Fruit fly (Drosophila melanogaster): Measurements from ENCODE around the gene hang.

The hang gene

dm6 chrX:16427786-16428400 is 5.3 kb downstream of the hang start:
- TF ChIP-seq Myc (optimal IDR thresholded peaks at IDR 0.05): peak; percentile 88
- no peak for TF ChIP-seq br (GFP tag; optimal IDR thresholded peaks at IDR 0.05)
- TF ChIP-seq brk (GFP tag; optimal IDR thresholded peaks at IDR 0.05): no peak
- no peak for TF ChIP-seq sage (GFP tag; optimal IDR thresholded peaks at IDR 0.05)
- peak; percentile 68 for TF ChIP-seq woc (GFP tag; optimal IDR thresholded peaks at IDR 0.05)
- no peak for TF ChIP-seq Abd-B (GFP tag; optimal IDR thresholded peaks at IDR 0.05)
- no peak for TF ChIP-seq Vsx2 (GFP tag; optimal IDR thresholded peaks at IDR 0.05; ENCODE audit: partially characterized antibody)
- TF ChIP-seq psq (GFP tag; optimal IDR thresholded peaks at IDR 0.05): peak; percentile 70
- no peak for TF ChIP-seq sv (GFP tag; optimal IDR thresholded peaks at IDR 0.05)
- TF ChIP-seq tai (GFP tag; optimal IDR thresholded peaks at IDR 0.05): no peak
- TF ChIP-seq Hr78 (GFP tag; optimal IDR thresholded peaks at IDR 0.05): no peak
- TF ChIP-seq HLH106 (tag; optimal IDR thresholded peaks at IDR 0.05): no peak
- no peak for TF ChIP-seq Dfd (GFP tag; optimal IDR thresholded peaks at IDR 0.05)

DNA sequence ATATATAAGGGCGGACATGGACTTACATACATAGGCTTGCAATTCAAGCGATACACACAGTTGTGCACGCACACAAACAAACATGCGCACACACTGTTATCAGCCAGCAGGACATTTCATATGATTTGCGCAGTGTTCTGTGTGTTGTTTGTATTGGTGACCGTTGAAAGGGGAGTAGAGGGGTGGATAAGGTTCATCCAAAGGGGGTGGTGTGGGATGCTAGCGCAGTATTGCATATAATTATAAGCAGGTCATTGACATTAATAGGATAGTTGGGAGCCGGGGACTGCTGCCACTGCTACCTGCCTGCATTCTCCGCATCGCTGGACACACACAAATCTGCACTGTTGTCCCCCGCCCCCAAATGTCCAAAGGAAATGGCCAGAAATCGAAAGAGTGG is 5.8 kb downstream of the hang start:
- TF ChIP-seq Rel (GFP tag; optimal IDR thresholded peaks at IDR 0.05) (no peak), Rel (tag; optimal IDR thresholded peaks at IDR 0.05) (no peak), dmrt93B (GFP tag; optimal IDR thresholded peaks at IDR 0.05) (no peak), rgr (GFP tag; optimal IDR thresholded peaks at IDR 0.05) (no peak), h (GFP tag; optimal IDR thresholded peaks at IDR 0.05) (no peak), N (GFP tag; optimal IDR thresholded peaks at IDR 0.05) (no peak), HLH106 (tag; optimal IDR thresholded peaks at IDR 0.05) (no peak), CG32264 (GFP tag; optimal IDR thresholded peaks at IDR 0.05) (no peak)

- TF ChIP-seq HLH106 (tag; optimal IDR thresholded peaks at IDR 0.05) (peak; percentile 40), foxo (GFP tag; optimal IDR thresholded peaks at IDR 0.05) (peak in 1 of 2 experiments; percentile 15), Sp1 (GFP tag; optimal IDR thresholded peaks at IDR 0.05) (peak; percentile 55), OdsH (GFP tag; optimal IDR thresholded peaks at IDR 0.05) (peak; percentile 9), rgr (GFP tag; optimal IDR thresholded peaks at IDR 0.05) (peak; percentile 23), GATAd (GFP tag; optimal IDR thresholded peaks at IDR 0.05) (no peak), br (GFP tag; optimal IDR thresholded peaks at IDR 0.05) (peak; percentile 46), jim (GFP tag; optimal IDR thresholded peaks at IDR 0.05) (no peak), Rel (GFP tag; optimal IDR thresholded peaks at IDR 0.05) (no peak), Rel (tag; optimal IDR thresholded peaks at IDR 0.05) (peak; percentile 80), psq (GFP tag; optimal IDR thresholded peaks at IDR 0.05) (peak; percentile 40), dsf (GFP tag; optimal IDR thresholded peaks at IDR 0.05; ENCODE audit: borderline replicate concordance) (no peak), h (GFP tag; optimal IDR thresholded peaks at IDR 0.05) (peak; percentile 79), Jra (GFP tag; optimal IDR thresholded peaks at IDR 0.05) (peak; percentile 64)
Measured at dm6 chrX:16441245-16441644, 18.6 kb downstream of the hang start, which contains the start of the genes Cdc50 and rngo. Gene Cdc50, minus strand, starts transcription at chrX:16441296. Gene rngo, plus strand, starts transcription at chrX:16441433.

- no peak for TF ChIP-seq Vsx2 (GFP tag; optimal IDR thresholded peaks at IDR 0.05; ENCODE audit: partially characterized antibody)
- TF ChIP-seq Rel (GFP tag; optimal IDR thresholded peaks at IDR 0.05): no peak
- peak; percentile 98 for TF ChIP-seq Rel (tag; optimal IDR thresholded peaks at IDR 0.05)
Measured at dm6 chrX:16442361-16442760, 19.7 kb downstream of the hang start.

DNA sequence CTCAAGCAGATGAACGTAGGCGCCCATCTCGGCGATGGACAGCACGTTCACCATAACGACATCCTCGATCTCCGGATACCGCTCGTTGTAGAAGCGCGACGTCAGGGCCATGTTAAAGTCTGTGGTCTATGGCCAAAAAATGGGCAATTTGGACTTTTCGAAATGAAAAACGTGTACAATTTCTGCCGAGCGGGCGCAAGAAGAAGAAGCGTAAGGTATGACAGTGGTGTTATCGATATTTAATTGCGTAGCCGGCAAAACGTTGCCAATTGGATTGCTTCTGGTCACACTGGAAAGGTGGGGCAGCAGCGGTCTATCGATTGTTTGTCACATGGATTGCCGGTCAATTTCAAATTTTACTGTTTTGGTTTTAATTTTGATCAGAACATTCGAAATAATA is 24.1 kb downstream of the hang start, which contains the start of gene eIF2alpha:
Gene eIF2alpha (minus strand): TSS at position 225 of the 400 bp plus-strand sequence.
- TF ChIP-seq rgr (GFP tag; optimal IDR thresholded peaks at IDR 0.05) (peak; percentile 23), Rel (GFP tag; optimal IDR thresholded peaks at IDR 0.05) (no peak), Rel (tag; optimal IDR thresholded peaks at IDR 0.05) (peak; percentile 59), OdsH (GFP tag; optimal IDR thresholded peaks at IDR 0.05) (no peak)

- peak; percentile 20 for TF ChIP-seq Jra (GFP tag; optimal IDR thresholded peaks at IDR 0.05)
- TF ChIP-seq HLH106 (tag; optimal IDR thresholded peaks at IDR 0.05): no peak
- TF ChIP-seq Myc (optimal IDR thresholded peaks at IDR 0.05): peak; percentile 35
- no peak for TF ChIP-seq dmrt93B (GFP tag; optimal IDR thresholded peaks at IDR 0.05)
- TF ChIP-seq h (GFP tag; optimal IDR thresholded peaks at IDR 0.05): peak; percentile 19
- no peak for TF ChIP-seq dsf (GFP tag; optimal IDR thresholded peaks at IDR 0.05; ENCODE audit: borderline replicate concordance)
- TF ChIP-seq Hnf4 (GFP tag; optimal IDR thresholded peaks at IDR 0.05): no peak
- peak; percentile 58 for TF ChIP-seq fru (GFP tag; optimal IDR thresholded peaks at IDR 0.05)
- TF ChIP-seq foxo (GFP tag; optimal IDR thresholded peaks at IDR 0.05): no peak
- TF ChIP-seq br (GFP tag; optimal IDR thresholded peaks at IDR 0.05): no peak
- no peak for TF ChIP-seq CG32264 (GFP tag; optimal IDR thresholded peaks at IDR 0.05)
- peak; percentile 58 for TF ChIP-seq jim (GFP tag; optimal IDR thresholded peaks at IDR 0.05)
- peak; percentile 4 for TF ChIP-seq OdsH (GFP tag; optimal IDR thresholded peaks at IDR 0.05)
- peak; percentile 39 for TF ChIP-seq Rel (GFP tag; optimal IDR thresholded peaks at IDR 0.05)
- TF ChIP-seq Rel (tag; optimal IDR thresholded peaks at IDR 0.05): no peak
- TF ChIP-seq rgr (GFP tag; optimal IDR thresholded peaks at IDR 0.05): peak; percentile 32
- no peak for TF ChIP-seq CrebA (GFP tag; optimal IDR thresholded peaks at IDR 0.05; ENCODE audit: borderline replicate concordance)
- no peak for TF ChIP-seq sv (GFP tag; optimal IDR thresholded peaks at IDR 0.05)
- no peak for TF ChIP-seq woc (GFP tag; optimal IDR thresholded peaks at IDR 0.05)
- TF ChIP-seq Dif (GFP tag; optimal IDR thresholded peaks at IDR 0.05; ENCODE audit: partially characterized antibody): peak; percentile 6
- TF ChIP-seq Dfd (GFP tag; optimal IDR thresholded peaks at IDR 0.05): no peak
- TF ChIP-seq ey (GFP tag; optimal IDR thresholded peaks at IDR 0.05): no peak
- TF ChIP-seq CG9705 (GFP tag; optimal IDR thresholded peaks at IDR 0.05): no peak
- TF ChIP-seq Mio (GFP tag; optimal IDR thresholded peaks at IDR 0.05): no peak
Measured at dm6 chrX:16448252-16449191, 25.9 kb downstream of the hang start, which contains the start of the genes CG34015 and eIF4H1. Gene CG34015, minus strand, starts transcription at chrX:16448302. Gene eIF4H1, plus strand, starts transcription at chrX:16448665.
